Fruit fly (Drosophila melanogaster) whole organism, wandering third instar larva: ENCODE results near the gene CG6330.

Source experiments
- Abd-B ChIP-seq: fragments of >200 bp; optimal IDR thresholded peaks from 2 replicates; lab custom pipeline; 2017; ENCODE audit warnings: missing biosample characterization, missing genetic modification characterization
- CG32264 ChIP-seq: fragments of 200-800 bp; sonication (Bioruptor generic); optimal IDR thresholded peaks from 2 replicates; lab custom pipeline; 2016; ENCODE audit warnings: missing biosample characterization, missing genetic modification characterization
- CG9705 ChIP-seq: fragments of 200-800 bp; sonication (Bioruptor generic); optimal IDR thresholded peaks from 2 replicates; lab custom pipeline; 2018; ENCODE audit warnings: missing biosample characterization, mild to moderate bottlenecking, missing genetic modification characterization
- CrebA ChIP-seq: fragments of 200-800 bp; sonication (Bioruptor generic); optimal IDR thresholded peaks from 2 replicates; lab custom pipeline; 2016; ENCODE audit warnings: missing biosample characterization, mild to moderate bottlenecking, missing genetic modification characterization, borderline replicate concordance
- Dfd ChIP-seq: fragments of >200 bp; optimal IDR thresholded peaks from 2 replicates; lab custom pipeline; 2017; ENCODE audit warnings: missing biosample characterization, missing genetic modification characterization
- Dif ChIP-seq: fragments of 200-275, 200-300 bp; sonication (Bioruptor generic); optimal IDR thresholded peaks from 2 replicates; lab custom pipeline; 2018; ENCODE audit warnings: missing biosample characterization, missing genetic modification characterization; ENCODE audit not compliant: partially characterized antibody
- GATAd ChIP-seq: sonication (Bioruptor generic); optimal IDR thresholded peaks from 2 replicates; lab custom pipeline; 2016; ENCODE audit warnings: missing biosample characterization, missing genetic modification characterization
- HLH106 ChIP-seq: fragments of 200-800 bp; optimal IDR thresholded peaks from 3 replicates; lab custom pipeline; 2019; ENCODE audit warnings: missing biosample characterization, mild to moderate bottlenecking, missing genetic modification characterization, moderate library complexity
- Hnf4 ChIP-seq: fragments of 200-800 bp; sonication (Bioruptor generic); optimal IDR thresholded peaks from 2 replicates; lab custom pipeline; 2016; ENCODE audit warnings: missing biosample characterization, mild to moderate bottlenecking, missing genetic modification characterization
- Hr78 ChIP-seq: fragments of >200 bp; optimal IDR thresholded peaks from 2 replicates; lab custom pipeline; 2017; ENCODE audit warnings: missing biosample characterization, missing genetic modification characterization
- Hr83 ChIP-seq: fragments of 200-300 bp; sonication (Bioruptor generic); optimal IDR thresholded peaks from 2 replicates; lab custom pipeline; 2016; ENCODE audit warnings: missing biosample characterization, mild to moderate bottlenecking, missing genetic modification characterization, moderate library complexity; ENCODE audit not compliant: poor library complexity, severe bottlenecking
- Jra ChIP-seq: sonication (Bioruptor generic); optimal IDR thresholded peaks from 2 replicates; lab custom pipeline; 2016; ENCODE audit warnings: missing biosample characterization, missing genetic modification characterization
- Mio ChIP-seq: sonication (Bioruptor generic); optimal IDR thresholded peaks from 2 replicates; lab custom pipeline; 2016; ENCODE audit warnings: missing biosample characterization, missing genetic modification characterization
- Myc ChIP-seq: fragments of >200 bp; optimal IDR thresholded peaks from 2 replicates; lab custom pipeline; 2017
- N ChIP-seq: fragments of >200 bp; optimal IDR thresholded peaks from 2 replicates; lab custom pipeline; 2018; ENCODE audit warnings: missing biosample characterization, missing external identifiers, missing genetic modification characterization
- OdsH ChIP-seq: fragments of 200-800 bp; sonication (Bioruptor generic); optimal IDR thresholded peaks from 2 replicates; lab custom pipeline; 2016; ENCODE audit warnings: missing biosample characterization, mild to moderate bottlenecking, missing genetic modification characterization
- Rel ChIP-seq, 2 experiments: fragments of 200-800 bp; sonication (Bioruptor generic) in 1 of 2; optimal IDR thresholded peaks; 2 replicates in 1 of 2; 3 replicates in 1 of 2; lab custom pipeline; 2016 to 2019; ENCODE audit warnings: mild to moderate bottlenecking in 2 of 2, missing biosample characterization in 2 of 2, missing genetic modification characterization in 2 of 2, moderate library complexity in 1 of 2
- Sp1 ChIP-seq: fragments of 200-800 bp; sonication (Bioruptor generic); optimal IDR thresholded peaks from 3 replicates; lab custom pipeline; 2019; ENCODE audit warnings: missing biosample characterization, mild to moderate bottlenecking, missing genetic modification characterization, moderate library complexity
- Vsx2 ChIP-seq: fragments of 200-300, 225-300 bp; sonication (Bioruptor generic); optimal IDR thresholded peaks from 2 replicates; lab custom pipeline; 2018; ENCODE audit warnings: missing biosample characterization, missing genetic modification characterization; ENCODE audit not compliant: partially characterized antibody
- brk ChIP-seq: fragments of 200-800 bp; sonication (Bioruptor generic); optimal IDR thresholded peaks from 2 replicates; lab custom pipeline; 2016; ENCODE audit warnings: missing biosample characterization, mild to moderate bottlenecking, missing genetic modification characterization
- dl ChIP-seq, 2 experiments: fragments of 175-275, 200-275 bp in 1 of 2; fragments of 200-275 bp in 1 of 2; sonication (Bioruptor generic); optimal IDR thresholded peaks; lab custom pipeline; 2018; ENCODE audit warnings: mild to moderate bottlenecking in 2 of 2, missing biosample characterization in 2 of 2, missing genetic modification characterization in 2 of 2, moderate library complexity in 2 of 2; ENCODE audit not compliant: partially characterized antibody in 2 of 2, insufficient read depth in 1 of 2
- dmrt93B ChIP-seq: fragments of 200-800 bp; sonication (Bioruptor generic); optimal IDR thresholded peaks from 2 replicates; lab custom pipeline; 2018; ENCODE audit warnings: missing biosample characterization, mild to moderate bottlenecking, missing genetic modification characterization
- dsf ChIP-seq: sonication (Bioruptor generic); optimal IDR thresholded peaks from 2 replicates; lab custom pipeline; 2016; ENCODE audit warnings: missing biosample characterization, missing genetic modification characterization, borderline replicate concordance
- ey ChIP-seq: fragments of 200-800 bp; sonication (Bioruptor generic); optimal IDR thresholded peaks from 2 replicates; lab custom pipeline; 2016; ENCODE audit warnings: missing biosample characterization, missing genetic modification characterization
- foxo ChIP-seq, 2 experiments: fragments of 200-800 bp; sonication (Bioruptor generic); optimal IDR thresholded peaks; 2 replicates in 1 of 2; 3 replicates in 1 of 2; lab custom pipeline; 2016 to 2017; ENCODE audit warnings: missing biosample characterization in 2 of 2, missing genetic modification characterization in 2 of 2
- fru ChIP-seq: fragments of 200-800 bp; sonication (Bioruptor generic); optimal IDR thresholded peaks from 3 replicates; lab custom pipeline; 2016; ENCODE audit warnings: missing biosample characterization, mild to moderate bottlenecking, missing genetic modification characterization
- h ChIP-seq: fragments of 200-800 bp; sonication (Bioruptor generic); optimal IDR thresholded peaks from 3 replicates; lab custom pipeline; 2016; ENCODE audit warnings: missing biosample characterization, mild to moderate bottlenecking, missing genetic modification characterization
- jim ChIP-seq: fragments of 175-275, 200-325 bp; sonication (Bioruptor generic); optimal IDR thresholded peaks from 2 replicates; lab custom pipeline; 2016; ENCODE audit warnings: missing biosample characterization, mild to moderate bottlenecking, missing genetic modification characterization
- lola ChIP-seq: fragments of >200 bp; optimal IDR thresholded peaks from 2 replicates; lab custom pipeline; 2017; ENCODE audit warnings: missing biosample characterization, missing genetic modification characterization
- pan ChIP-seq: fragments of >200 bp; optimal IDR thresholded peaks from 2 replicates; lab custom pipeline; 2017
- psq ChIP-seq: fragments of 200-800 bp; sonication (Bioruptor generic); optimal IDR thresholded peaks from 3 replicates; lab custom pipeline; 2017; ENCODE audit warnings: missing biosample characterization, mild to moderate bottlenecking, missing genetic modification characterization, moderate library complexity
- rgr ChIP-seq: fragments of 200-800 bp; sonication (Bioruptor generic); optimal IDR thresholded peaks from 3 replicates; lab custom pipeline; 2016; ENCODE audit warnings: missing biosample characterization, mild to moderate bottlenecking, missing genetic modification characterization
- sage ChIP-seq: fragments of 200-800 bp; sonication (Bioruptor generic); optimal IDR thresholded peaks from 2 replicates; lab custom pipeline; 2016; ENCODE audit warnings: missing biosample characterization, mild to moderate bottlenecking, missing genetic modification characterization
- sv ChIP-seq: fragments of 200-800 bp; sonication (Bioruptor generic); optimal IDR thresholded peaks from 3 replicates; lab custom pipeline; 2016; ENCODE audit warnings: missing biosample characterization, missing genetic modification characterization
- tai ChIP-seq: sonication (Bioruptor generic); optimal IDR thresholded peaks from 2 replicates; lab custom pipeline; 2016; ENCODE audit warnings: missing biosample characterization, missing genetic modification characterization
- usp ChIP-seq: fragments of >200 bp; optimal IDR thresholded peaks from 2 replicates; lab custom pipeline; 2017; ENCODE audit warnings: missing biosample characterization, missing genetic modification characterization
- woc ChIP-seq: sonication (Bioruptor generic); optimal IDR thresholded peaks from 2 replicates; lab custom pipeline; 2016; ENCODE audit warnings: missing biosample characterization, mild to moderate bottlenecking, missing genetic modification characterization

Gene CG6330

DNA sequence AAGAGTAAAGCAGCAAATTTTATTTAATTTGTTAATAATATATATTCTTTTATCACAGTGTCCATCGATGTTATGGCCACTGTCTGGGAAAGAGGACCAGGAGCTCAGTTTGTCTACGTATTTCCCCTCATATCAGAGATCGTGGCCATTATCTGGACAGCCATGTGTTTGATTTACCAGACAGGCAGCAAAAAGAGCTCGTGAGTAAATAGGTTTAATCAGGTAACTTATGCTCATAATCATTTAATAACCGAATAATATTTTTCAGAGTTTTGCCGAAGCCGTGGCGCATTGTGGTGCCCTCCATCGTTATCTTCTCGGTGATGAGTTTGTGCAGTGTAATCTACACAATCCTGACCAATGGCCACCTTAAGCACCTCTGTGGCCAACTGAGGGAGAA lies 26.1 kb upstream of the CG6330 start:
- TF ChIP-seq fru (GFP tag; lab: Kevin White, UChicago) = no peak
- no peak for TF ChIP-seq brk
- no peak for TF ChIP-seq psq (GFP tag; lab: Kevin White, UChicago)
- TF ChIP-seq HLH106 (tag; lab: Kevin White, UChicago) = no peak
- no peak for TF ChIP-seq N
- TF ChIP-seq lola = no peak

DNA sequence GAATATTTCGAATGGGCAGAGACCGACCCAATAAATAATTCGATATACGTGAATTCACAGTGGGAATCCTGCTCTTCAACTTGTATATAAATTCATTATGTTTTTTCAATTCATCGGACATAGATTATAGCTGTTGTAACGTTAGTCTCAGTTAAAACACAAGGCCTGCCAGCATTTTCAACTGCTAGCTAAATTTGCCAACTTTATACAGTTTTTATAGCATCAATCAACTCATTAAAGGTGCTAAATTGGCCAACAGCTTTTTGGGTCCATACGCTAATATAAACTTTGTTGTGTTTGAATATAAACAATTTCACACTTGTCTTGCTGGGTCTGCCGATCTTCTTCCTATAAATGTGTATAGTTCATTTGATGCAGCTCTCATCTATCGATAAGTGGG lies 23.8 kb upstream of the CG6330 start:
- no peak for TF ChIP-seq dsf (GFP tag; lab: Kevin White, UChicago)
- no peak for TF ChIP-seq Sp1 (GFP tag; lab: Kevin White, UChicago)
- TF ChIP-seq Rel (GFP tag; optimal IDR thresholded peaks at IDR 0.05; lab: Kevin White, UChicago) = no peak
- no peak for TF ChIP-seq Rel (tag; optimal IDR thresholded peaks at IDR 0.05; lab: Kevin White, UChicago)
- TF ChIP-seq OdsH (GFP tag; lab: Kevin White, UChicago) = no peak
- TF ChIP-seq Dif = no peak
- TF ChIP-seq ey (GFP tag; lab: Kevin White, UChicago) = no peak
- TF ChIP-seq jim (GFP tag; lab: Kevin White, UChicago) = no peak
- TF ChIP-seq fru (GFP tag; lab: Kevin White, UChicago) = no peak
- no peak for TF ChIP-seq sv (GFP tag; lab: Kevin White, UChicago)
- TF ChIP-seq Mio (GFP tag; lab: Kevin White, UChicago) = no peak

DNA sequence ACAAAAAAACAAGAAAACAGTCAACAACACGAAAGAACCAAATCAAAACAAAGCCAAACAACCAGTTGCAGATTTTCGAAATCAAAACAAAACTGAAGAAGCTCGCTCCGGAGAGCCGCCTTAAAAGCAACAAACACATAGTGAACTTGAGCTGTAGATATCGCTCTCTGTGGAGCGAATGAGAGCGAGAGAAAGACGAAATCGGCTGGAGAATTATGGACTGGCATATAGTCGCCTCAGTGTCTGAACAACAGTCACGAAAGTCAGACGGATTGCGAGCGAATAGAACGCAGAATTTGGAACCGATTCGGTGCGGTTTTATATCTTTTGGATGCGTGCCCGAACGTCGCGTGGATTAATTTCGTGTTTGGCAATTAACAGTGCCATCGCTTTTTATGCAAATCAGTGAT lies 22.0 kb upstream of the CG6330 start:
- TF ChIP-seq fru (GFP tag; lab: Kevin White, UChicago) (no peak), Jra (GFP tag; lab: Kevin White, UChicago) (no peak), Sp1 (GFP tag; lab: Kevin White, UChicago) (no peak), Mio (GFP tag; lab: Kevin White, UChicago) (no peak), psq (GFP tag; lab: Kevin White, UChicago) (peak; percentile 87), lola (no peak), jim (GFP tag; lab: Kevin White, UChicago) (peak; percentile 21), HLH106 (tag; lab: Kevin White, UChicago) (no peak), CrebA (no peak), Vsx2 (peak; percentile 77), N (no peak), Rel (GFP tag; optimal IDR thresholded peaks at IDR 0.05; lab: Kevin White, UChicago) (no peak), Rel (tag; optimal IDR thresholded peaks at IDR 0.05; lab: Kevin White, UChicago) (no peak), sage (GFP tag; lab: Kevin White, UChicago) (no peak), Dfd (no peak), woc (GFP tag; lab: Kevin White, UChicago) (no peak), rgr (GFP tag; lab: Kevin White, UChicago) (no peak), dl (GFP tag; optimal IDR thresholded peaks at IDR 0.05; lab: Kevin White, UChicago; ENCODE audit: insufficient read depth in 1 of 2, partially characterized antibody in 2 of 2) (peak; percentile 88 to 93), usp (GFP tag; lab: Kevin White, UChicago) (no peak), dmrt93B (GFP tag; lab: Kevin White, UChicago) (no peak), CG32264 (GFP tag; lab: Kevin White, UChicago) (no peak), sv (GFP tag; lab: Kevin White, UChicago) (no peak), h (peak; percentile 67), CG9705 (GFP tag; lab: Kevin White, UChicago) (no peak), OdsH (GFP tag; lab: Kevin White, UChicago) (no peak), brk (no peak), Dif (peak; percentile 96), Hr83 (GFP tag; lab: Kevin White, UChicago) (peak; percentile 37), pan (lab: Kevin White, UChicago) (no peak), dsf (GFP tag; lab: Kevin White, UChicago) (no peak), foxo (GFP tag; optimal IDR thresholded peaks at IDR 0.05; lab: Kevin White, UChicago) (peak in 1 of 2 experiments; percentile 14), Hnf4 (GFP tag; lab: Kevin White, UChicago) (no peak), Hr78 (GFP tag; lab: Kevin White, UChicago) (no peak), tai (GFP tag; lab: Kevin White, UChicago) (no peak), GATAd (GFP tag; lab: Kevin White, UChicago) (no peak), ey (GFP tag; lab: Kevin White, UChicago) (no peak), Myc (lab: Kevin White, UChicago) (no peak), Abd-B (no peak)
